Fruit fly (Drosophila melanogaster): ENCODE measurements around the gene bond.

- no peak for TF ChIP-seq CG31365 (tag; optimal IDR thresholded peaks at IDR 0.05)
- no peak for TF ChIP-seq CG15479 (GFP tag; optimal IDR thresholded peaks at IDR 0.05)
- no peak for TF ChIP-seq aop (GFP tag; IDR thresholded peaks at IDR 0.05)
- peak; percentile 66; the same call in 2 of the 3 replicates for TF ChIP-seq so (GFP tag; IDR thresholded peaks at IDR 0.05)
- TF ChIP-seq CG14014 (GFP tag; IDR thresholded peaks at IDR 0.05): peak; percentile 84
- no peak for TF ChIP-seq crp (GFP tag; optimal IDR thresholded peaks at IDR 0.05)
- no peak for TF ChIP-seq fd102C (GFP tag; optimal IDR thresholded peaks at IDR 0.05)
- peak; percentile 29 for TF ChIP-seq CG12744 (GFP tag; optimal IDR thresholded peaks at IDR 0.05)
These were observed 46.0 kb downstream of the bond start for dm6 chr3R:22596450-22596849.

All from whole organism, embryonic.